Worm (Caenorhabditis elegans) whole organism, L2 larva: ENCODE measurements around the gene rgs-4.

Source experiments
- C34F6.9 ChIP-seq: fragments of 150-350 bp; optimal IDR thresholded peaks from 2 replicates; lab custom pipeline; 2014; ENCODE audit warnings: missing biosample characterization, missing genetic modification characterization
- F13H6.1 ChIP-seq: sonication (generic microtip); optimal IDR thresholded peaks from 2 replicates; lab custom pipeline; 2016; ENCODE audit warnings: missing genetic modification characterization, missing compliant biosample characterization
- R02D3.7 ChIP-seq: fragments of 150-350 bp; optimal IDR thresholded peaks from 2 replicates; lab custom pipeline; 2014; ENCODE audit warnings: missing biosample characterization, missing genetic modification characterization
- ZK546.5 ChIP-seq: sonication (generic microtip); optimal IDR thresholded peaks from 2 replicates; lab custom pipeline; 2017; ENCODE audit warnings: missing biosample characterization, missing genetic modification characterization
- alr-1 ChIP-seq: fragments of 150-350 bp; optimal IDR thresholded peaks from 2 replicates; lab custom pipeline; 2014; ENCODE audit warnings: missing biosample characterization, missing genetic modification characterization
- aly-2 ChIP-seq: fragments of 150-350 bp; optimal IDR thresholded peaks from 2 replicates; lab custom pipeline; 2014; ENCODE audit warnings: missing biosample characterization, missing genetic modification characterization
- ama-1 ChIP-seq: fragments of 150-350 bp; optimal IDR thresholded peaks from 2 replicates; lab custom pipeline; 2018; ENCODE audit warnings: inconsistent platforms
- ceh-82 ChIP-seq: fragments of 150-350 bp; optimal IDR thresholded peaks from 2 replicates; lab custom pipeline; 2014; ENCODE audit warnings: missing biosample characterization, missing genetic modification characterization
- crh-2 ChIP-seq: sonication (generic microtip); optimal IDR thresholded peaks from 2 replicates; lab custom pipeline; 2017; ENCODE audit warnings: missing biosample characterization, missing genetic modification characterization
- egl-27 ChIP-seq: sonication (generic microtip); optimal IDR thresholded peaks from 3 replicates; lab custom pipeline; 2017; ENCODE audit warnings: missing biosample characterization, missing genetic modification reagents, missing genetic modification characterization
- elt-1 ChIP-seq: fragments of 150-350 bp; optimal IDR thresholded peaks from 2 replicates; lab custom pipeline; 2014; ENCODE audit warnings: missing biosample characterization, missing genetic modification characterization
- elt-3 ChIP-seq: sonication (generic microtip); optimal IDR thresholded peaks from 2 replicates; lab custom pipeline; 2017; ENCODE audit warnings: missing biosample characterization, missing genetic modification characterization
- fos-1 ChIP-seq: fragments of 150-350 bp; optimal IDR thresholded peaks from 2 replicates; lab custom pipeline; 2014; ENCODE audit warnings: missing biosample characterization, missing genetic modification characterization
- gmeb-1 ChIP-seq: fragments of 150-350 bp; optimal IDR thresholded peaks from 2 replicates; lab custom pipeline; 2014; ENCODE audit warnings: missing biosample characterization, missing genetic modification characterization
- lin-11 ChIP-seq: fragments of 150-350 bp; sonication (generic microtip); optimal IDR thresholded peaks from 2 replicates; lab custom pipeline; 2014; ENCODE audit warnings: missing biosample characterization, missing genetic modification characterization, inconsistent platforms, mixed read lengths
- lin-13 ChIP-seq: fragments of 150-350 bp; optimal IDR thresholded peaks from 2 replicates; lab custom pipeline; 2014; ENCODE audit warnings: missing biosample characterization, missing genetic modification reagents, missing genetic modification characterization
- lin-39 ChIP-seq: fragments of 150-350 bp; optimal IDR thresholded peaks from 2 replicates; lab custom pipeline; 2014; ENCODE audit warnings: missing biosample characterization, missing genetic modification reagents, missing genetic modification characterization
- mab-5 ChIP-seq: fragments of 150-350 bp; optimal IDR thresholded peaks from 2 replicates; lab custom pipeline; 2014; ENCODE audit warnings: missing biosample characterization, missing genetic modification characterization
- mbf-1 ChIP-seq: sonication (generic microtip); optimal IDR thresholded peaks from 2 replicates; lab custom pipeline; 2017; ENCODE audit warnings: missing biosample characterization, missing genetic modification characterization
- mdl-1 ChIP-seq, 2 experiments: fragments of 150-350 bp in 1 of 2; sonication (generic microtip) in 1 of 2; optimal IDR thresholded peaks; 2 replicates each; lab custom pipeline; 2017; ENCODE audit warnings: missing biosample characterization in 2 of 2, missing genetic modification characterization in 2 of 2
- nhr-10 ChIP-seq: sonication (generic microtip); optimal IDR thresholded peaks from 2 replicates; lab custom pipeline; 2017; ENCODE audit warnings: missing biosample characterization, missing genetic modification characterization
- nhr-12 ChIP-seq: fragments of 150-350 bp; optimal IDR thresholded peaks from 2 replicates; lab custom pipeline; 2014; ENCODE audit warnings: missing biosample characterization, missing genetic modification characterization
- nhr-129 ChIP-seq: fragments of 150-350 bp; optimal IDR thresholded peaks from 2 replicates; lab custom pipeline; 2014; ENCODE audit warnings: missing biosample characterization, missing genetic modification characterization
- nhr-23 ChIP-seq: fragments of 150-350 bp; optimal IDR thresholded peaks from 2 replicates; lab custom pipeline; 2014; ENCODE audit warnings: missing biosample characterization, missing genetic modification reagents, missing genetic modification characterization
- nhr-237 ChIP-seq: fragments of 150-350 bp; optimal IDR thresholded peaks from 2 replicates; lab custom pipeline; 2014; ENCODE audit warnings: missing biosample characterization, missing genetic modification characterization
- nhr-6 ChIP-seq: fragments of 150-350 bp; optimal IDR thresholded peaks from 2 replicates; lab custom pipeline; 2014; ENCODE audit warnings: missing biosample characterization, missing genetic modification characterization
- peb-1 ChIP-seq: fragments of 150-350 bp; optimal IDR thresholded peaks from 2 replicates; lab custom pipeline; 2014; ENCODE audit warnings: missing biosample characterization, missing genetic modification characterization
- sem-4 ChIP-seq: fragments of 150-350 bp; optimal IDR thresholded peaks from 2 replicates; lab custom pipeline; 2014; ENCODE audit warnings: missing biosample characterization, missing genetic modification reagents, missing genetic modification characterization
- skn-1 ChIP-seq: sonication (generic microtip); optimal IDR thresholded peaks from 2 replicates; lab custom pipeline; 2017; ENCODE audit warnings: missing biosample characterization, missing genetic modification characterization
- sma-3 ChIP-seq: sonication (generic microtip); optimal IDR thresholded peaks from 2 replicates; lab custom pipeline; 2016; ENCODE audit warnings: missing genetic modification reagents, missing genetic modification characterization, missing compliant biosample characterization
- sma-9 ChIP-seq, 2 experiments: fragments of 150-350 bp in 1 of 2; sonication (generic microtip) in 1 of 2; optimal IDR thresholded peaks; 2 replicates each; lab custom pipeline; 2014 to 2016; ENCODE audit warnings: missing genetic modification characterization in 2 of 2, mild to moderate bottlenecking in 1 of 2, missing biosample characterization in 1 of 2, missing compliant biosample characterization in 1 of 2, missing genetic modification reagents in 1 of 2, moderate library complexity in 1 of 2
- snpc-4 ChIP-seq: fragments of 150-350 bp; optimal IDR thresholded peaks from 2 replicates; lab custom pipeline; 2014; ENCODE audit warnings: missing biosample characterization, missing genetic modification characterization
- unc-39 ChIP-seq: fragments of 150-350 bp; optimal IDR thresholded peaks from 2 replicates; lab custom pipeline; 2014; ENCODE audit warnings: missing biosample characterization, missing genetic modification characterization
- unc-55 ChIP-seq: fragments of 150-350 bp; sonication (generic microtip); optimal IDR thresholded peaks from 3 replicates; lab custom pipeline; 2014; ENCODE audit warnings: missing biosample characterization, missing genetic modification reagents, missing genetic modification characterization
- unc-62 ChIP-seq: fragments of 150-350 bp; optimal IDR thresholded peaks from 2 replicates; lab custom pipeline; 2014; ENCODE audit warnings: missing biosample characterization, missing genetic modification reagents, missing genetic modification characterization
- zag-1 ChIP-seq: fragments of 150-350 bp; optimal IDR thresholded peaks from 2 replicates; lab custom pipeline; 2014; ENCODE audit warnings: missing biosample characterization, missing genetic modification characterization
- ztf-11 ChIP-seq: sonication (generic microtip); optimal IDR thresholded peaks from 2 replicates; lab custom pipeline; 2017; ENCODE audit warnings: missing biosample characterization, missing genetic modification characterization
- ztf-4 ChIP-seq: fragments of 150-350 bp; optimal IDR thresholded peaks from 2 replicates; lab custom pipeline; 2014; ENCODE audit warnings: missing biosample characterization, missing genetic modification characterization

The rgs-4 gene

DNA sequence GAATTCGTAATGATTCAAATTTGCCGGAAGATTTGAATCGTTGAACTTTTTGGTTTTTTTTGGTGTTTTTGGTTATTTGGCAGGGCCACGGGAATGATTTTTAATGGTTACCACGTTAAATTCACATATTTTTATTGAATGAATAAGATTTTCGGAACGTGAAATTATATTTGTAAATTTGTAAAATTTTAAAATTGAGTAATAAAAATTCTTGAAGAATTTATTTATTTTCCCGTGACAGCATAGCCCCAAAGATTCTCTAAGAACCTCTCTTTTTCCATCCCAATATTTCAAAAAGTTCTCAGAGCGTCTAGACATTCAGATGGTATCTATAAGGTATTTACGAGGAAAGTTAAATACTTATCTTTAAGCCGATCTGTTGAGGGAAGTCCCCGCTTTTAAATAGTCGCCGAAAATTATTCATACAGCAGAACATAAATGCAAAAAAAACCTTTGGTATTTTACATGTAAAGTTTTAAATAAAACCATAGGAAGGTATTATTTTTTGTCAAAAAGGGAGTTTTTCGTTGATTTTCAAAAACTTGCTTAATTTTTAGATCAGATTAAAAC, 19.7 kb upstream of the rgs-4 start, which contains the start of gene Y38E10A.17:
Y38E10A.17 (minus strand) TSS at position 51 of the 570 bp plus-strand sequence.
- TF ChIP-seq ama-1 (no peak), aly-2 (tag; lab: Kevin White, UChicago) (no peak), snpc-4 (tag; lab: Kevin White, UChicago) (no peak), sma-9 (GFP tag; optimal IDR thresholded peaks at IDR 0.05; lab: Kevin White, UChicago) (peak; percentile 44), sma-9 (tag; optimal IDR thresholded peaks at IDR 0.05; lab: Kevin White, UChicago) (no peak), nhr-237 (tag; lab: Kevin White, UChicago) (no peak)

DNA sequence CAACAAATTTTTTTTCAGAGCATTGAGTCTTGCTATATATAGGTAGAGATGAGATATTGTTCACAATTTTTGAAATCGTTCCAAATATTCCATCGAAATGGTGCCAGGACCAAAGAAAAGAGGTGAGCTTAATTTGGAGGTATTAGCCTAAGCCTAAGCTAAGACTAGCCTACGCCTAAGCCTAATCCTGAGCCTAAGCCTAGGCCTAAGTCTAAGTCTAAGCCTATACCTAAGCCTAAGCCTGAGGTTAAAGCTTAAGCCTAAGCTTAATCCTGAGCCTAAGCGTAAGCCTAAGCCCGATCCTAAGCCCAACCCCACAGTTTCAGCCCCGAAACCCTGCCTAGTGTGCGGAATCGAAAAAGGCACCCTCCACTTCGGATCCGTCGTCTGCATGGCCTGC, 17.9 kb upstream of the rgs-4 start, which contains the start of gene nhr-234:
nhr-234 (plus strand) TSS at position 77 of the 400 bp plus-strand sequence.
- TF ChIP-seq skn-1 (tag; lab: Kevin White, UChicago) (no peak), sma-9 (GFP tag; optimal IDR thresholded peaks at IDR 0.05; lab: Kevin White, UChicago) (no peak), sma-9 (tag; optimal IDR thresholded peaks at IDR 0.05; lab: Kevin White, UChicago) (no peak), egl-27 (no peak), fos-1 (tag; lab: Kevin White, UChicago) (no peak), ama-1 (no peak)
- TF ChIP-seq, all 48 proteins: peak for 0

DNA sequence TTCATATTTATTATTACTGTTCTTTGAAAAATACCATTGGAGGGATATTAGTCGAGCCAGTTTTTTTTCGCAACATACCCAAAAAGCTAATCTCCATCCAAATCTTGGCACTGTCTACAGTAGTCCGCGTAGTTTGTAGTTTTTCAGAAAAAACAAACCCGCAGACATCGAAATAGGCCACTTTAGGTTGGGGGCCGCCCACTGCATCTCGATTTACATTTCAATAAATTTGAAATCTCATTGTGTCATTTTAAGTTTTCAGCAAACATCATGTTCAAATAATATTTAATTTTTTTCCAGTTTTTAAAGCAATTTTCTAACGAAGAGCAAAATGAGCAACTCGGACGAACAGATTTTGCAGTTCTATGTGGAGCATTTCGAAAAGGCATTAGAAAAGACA, 14.2 kb upstream of the rgs-4 start, which contains the start of gene nhr-235:
nhr-235 (plus strand) TSS at position 301 of the 400 bp plus-strand sequence.
- TF ChIP-seq nhr-237 (tag; lab: Kevin White, UChicago), result no peak
- TF ChIP-seq peb-1 (tag; lab: Kevin White, UChicago), result no peak
- TF ChIP-seq nhr-12 (tag; lab: Kevin White, UChicago), result no peak
- TF ChIP-seq R02D3.7 (tag; lab: Kevin White, UChicago), result no peak
- TF ChIP-seq C34F6.9 (tag; lab: Kevin White, UChicago), result no peak
- TF ChIP-seq crh-2 (tag; lab: Kevin White, UChicago), result no peak
- TF ChIP-seq mab-5 (tag; lab: Kevin White, UChicago), result no peak
- TF ChIP-seq ceh-82 (tag; lab: Kevin White, UChicago), result no peak
- TF ChIP-seq egl-27, result no peak
- TF ChIP-seq aly-2 (tag; lab: Kevin White, UChicago), result no peak
- no peak for TF ChIP-seq F13H6.1
- TF ChIP-seq unc-62 (GFP tag; lab: Kevin White, UChicago), result no peak
- TF ChIP-seq elt-1 (tag; lab: Kevin White, UChicago), result no peak
- no peak for TF ChIP-seq nhr-23
- TF ChIP-seq sem-4, result no peak
- TF ChIP-seq ama-1, result no peak
- TF ChIP-seq elt-3 (tag; lab: Kevin White, UChicago), result no peak

DNA sequence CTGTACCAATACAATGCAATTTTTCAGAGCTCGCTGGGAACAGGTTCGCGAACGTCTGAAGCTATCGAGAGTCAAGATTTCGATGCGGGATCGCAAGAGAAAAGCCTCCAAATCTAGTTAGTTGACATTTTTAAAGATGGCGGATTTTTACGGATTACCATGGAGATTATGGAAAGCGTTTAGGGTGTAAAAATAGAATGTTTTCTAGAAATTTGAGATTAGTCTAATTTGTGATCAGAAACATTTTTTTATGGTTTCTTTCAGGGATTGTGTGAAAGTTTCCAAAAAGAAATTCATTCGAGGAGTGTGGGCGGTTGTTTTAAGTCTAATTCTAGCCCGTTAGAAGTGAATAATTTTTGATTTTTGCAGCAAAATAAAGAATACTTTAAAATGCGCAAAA, 1.3 kb downstream of the rgs-4 start:
- no peak for TF ChIP-seq nhr-6 (tag; lab: Kevin White, UChicago)
- no peak for TF ChIP-seq snpc-4 (tag; lab: Kevin White, UChicago)
- TF ChIP-seq unc-39, result no peak
- TF ChIP-seq lin-39 (tag; lab: Kevin White, UChicago), result no peak
- TF ChIP-seq sma-3 (GFP tag; lab: Kevin White, UChicago), result no peak
- TF ChIP-seq gmeb-1 (tag; lab: Kevin White, UChicago), result no peak
- TF ChIP-seq crh-2 (tag; lab: Kevin White, UChicago), result no peak
- TF ChIP-seq peb-1 (tag; lab: Kevin White, UChicago), result no peak
- TF ChIP-seq lin-11 (tag; lab: Kevin White, UChicago), result no peak
- TF ChIP-seq lin-13 (GFP tag; lab: Kevin White, UChicago), result no peak
- no peak for TF ChIP-seq fos-1 (tag; lab: Kevin White, UChicago)
- TF ChIP-seq mab-5 (tag; lab: Kevin White, UChicago), result no peak
- TF ChIP-seq ZK546.5 (tag; lab: Kevin White, UChicago), result no peak
- no peak for TF ChIP-seq nhr-129 (tag; lab: Kevin White, UChicago)
- TF ChIP-seq nhr-10 (tag; lab: Kevin White, UChicago), result no peak
- TF ChIP-seq ztf-11 (tag; lab: Kevin White, UChicago), result no peak
- TF ChIP-seq ceh-82 (tag; lab: Kevin White, UChicago), result no peak
- TF ChIP-seq unc-62 (GFP tag; lab: Kevin White, UChicago), result no peak
- no peak for TF ChIP-seq nhr-237 (tag; lab: Kevin White, UChicago)
- TF ChIP-seq alr-1 (tag; lab: Kevin White, UChicago), result no peak

DNA sequence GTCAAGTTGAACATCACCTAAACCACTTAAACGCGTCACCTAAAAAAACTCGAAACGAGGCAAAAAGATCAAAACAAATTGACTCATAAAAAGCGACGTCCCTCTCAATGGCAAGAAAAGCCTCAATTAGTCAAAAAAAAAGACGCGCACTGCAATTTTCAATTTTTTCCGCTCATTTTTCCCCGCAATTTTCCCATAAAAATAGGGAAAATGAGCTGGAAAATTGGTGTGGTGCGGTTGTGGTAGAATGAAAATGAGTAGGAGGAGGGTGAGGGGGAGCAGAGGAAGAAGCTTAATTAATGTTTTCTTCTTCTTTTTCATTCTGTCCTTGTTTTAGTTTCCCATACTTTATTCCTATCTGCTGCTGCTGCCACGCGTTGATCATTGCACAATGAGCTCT, 3.1 kb downstream of the rgs-4 start:
- TF ChIP-seq ztf-4 (tag; lab: Kevin White, UChicago), result no peak
- no peak for TF ChIP-seq ama-1
- no peak for TF ChIP-seq unc-62 (GFP tag; lab: Kevin White, UChicago)
- TF ChIP-seq nhr-23, result no peak
- TF ChIP-seq peb-1 (tag; lab: Kevin White, UChicago), result no peak
- TF ChIP-seq sma-9 (GFP tag; optimal IDR thresholded peaks at IDR 0.05; lab: Kevin White, UChicago), result no peak
- no peak for TF ChIP-seq sma-9 (tag; optimal IDR thresholded peaks at IDR 0.05; lab: Kevin White, UChicago)
- TF ChIP-seq snpc-4 (tag; lab: Kevin White, UChicago), result no peak
- TF ChIP-seq elt-3 (tag; lab: Kevin White, UChicago), result no peak
- TF ChIP-seq zag-1, result no peak
- TF ChIP-seq F13H6.1, result no peak
- no peak for TF ChIP-seq skn-1 (tag; lab: Kevin White, UChicago)
- TF ChIP-seq gmeb-1 (tag; lab: Kevin White, UChicago), result no peak
- TF ChIP-seq nhr-6 (tag; lab: Kevin White, UChicago), result no peak
- TF ChIP-seq sma-3 (GFP tag; lab: Kevin White, UChicago), result no peak
- no peak for TF ChIP-seq unc-55
- TF ChIP-seq mbf-1 (tag; lab: Kevin White, UChicago), result no peak
- no peak for TF ChIP-seq mdl-1 (tag; optimal IDR thresholded peaks at IDR 0.05; lab: Kevin White, UChicago)
- no peak for TF ChIP-seq nhr-12 (tag; lab: Kevin White, UChicago)
